Worm (Caenorhabditis elegans) whole organism, early embryonic: ENCODE data around the gene srlf-29.

Experiments used
- ama-1 ChIP-seq: fragments of 150-350 bp; optimal IDR thresholded peaks from 2 replicates; lab custom pipeline; 2014
- ets-7 ChIP-seq: sonication (generic microtip); optimal IDR thresholded peaks from 2 replicates; lab custom pipeline; 2016; ENCODE audit warnings: missing genotype, missing genetic modification characterization, missing compliant biosample characterization
- flt-1 ChIP-seq: fragments of 200-800 bp; sonication (Bioruptor generic); IDR thresholded peaks from 2 replicates; pipeline ENCODE4 v1.3.6; 2022; ENCODE audit warnings: missing genetic modification characterization, missing compliant biosample characterization
- hmbx-1 ChIP-seq: sonication (generic microtip); optimal IDR thresholded peaks from 2 replicates; lab custom pipeline; 2016; ENCODE audit warnings: mild to moderate bottlenecking, missing genetic modification characterization, missing compliant biosample characterization
- hnd-1 ChIP-seq: sonication (generic microtip); optimal IDR thresholded peaks from 2 replicates; lab custom pipeline; 2016; ENCODE audit warnings: missing genetic modification characterization, missing compliant biosample characterization
- pes-1 ChIP-seq: fragments of 200-800 bp; sonication (Bioruptor generic); IDR thresholded peaks from 2 replicates; pipeline ENCODE4 v1.3.6; 2022; ENCODE audit warnings: missing genetic modification reagents, missing genetic modification characterization, missing compliant biosample characterization
- scrt-1 ChIP-seq: fragments of 200-800 bp; sonication (Bioruptor generic); IDR thresholded peaks from 2 replicates; pipeline ENCODE4 v1.3.6; 2022; ENCODE audit warnings: missing genetic modification characterization, missing compliant biosample characterization
- sea-1 ChIP-seq: fragments of 200-800 bp; sonication (Bioruptor generic); conservative IDR thresholded peaks from 2 replicates; pipeline ENCODE4 v1.3.6; 2022; ENCODE audit warnings: missing genetic modification characterization, missing compliant biosample characterization
- tbx-11 ChIP-seq: fragments of 200-800 bp; sonication (Bioruptor generic); IDR thresholded peaks from 2 replicates; pipeline ENCODE4 v1.3.6; 2022; ENCODE audit warnings: missing genetic modification characterization, missing compliant biosample characterization

DNA sequence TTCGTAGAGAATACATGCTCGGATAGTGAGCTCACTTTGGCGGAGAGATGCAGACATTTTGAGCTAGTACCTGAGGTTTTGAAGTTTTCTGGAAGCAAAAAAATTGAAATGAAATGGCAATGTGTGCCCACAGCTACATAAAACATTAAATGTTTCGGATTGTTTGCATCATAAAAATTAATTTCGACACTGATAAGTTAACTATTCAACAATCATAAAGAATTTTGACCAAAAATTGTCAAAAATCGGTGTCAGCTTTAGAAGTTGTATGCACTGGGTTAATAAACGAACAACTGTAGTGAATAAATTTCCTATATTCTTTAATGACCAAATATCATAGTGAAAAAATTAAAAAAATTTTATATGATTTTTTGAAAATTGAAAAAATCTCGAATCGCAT is 47.2 kb upstream of the srlf-29 start, which contains the start of gene fbxa-166:
- TF ChIP-seq ama-1 (lab: Kevin White, UChicago) (no peak), sea-1 (no peak), ets-7 (tag; lab: Kevin White, UChicago) (no peak), scrt-1 (no peak), tbx-11 (GFP tag; lab: Robert Waterston, UW) (no peak), flt-1 (no peak), hnd-1 (no peak), pes-1 (GFP tag; lab: Robert Waterston, UW) (no peak), hmbx-1 (tag; lab: Kevin White, UChicago) (no peak)
